Worm (Caenorhabditis elegans): ENCODE data around the gene atg-9.

DNA sequence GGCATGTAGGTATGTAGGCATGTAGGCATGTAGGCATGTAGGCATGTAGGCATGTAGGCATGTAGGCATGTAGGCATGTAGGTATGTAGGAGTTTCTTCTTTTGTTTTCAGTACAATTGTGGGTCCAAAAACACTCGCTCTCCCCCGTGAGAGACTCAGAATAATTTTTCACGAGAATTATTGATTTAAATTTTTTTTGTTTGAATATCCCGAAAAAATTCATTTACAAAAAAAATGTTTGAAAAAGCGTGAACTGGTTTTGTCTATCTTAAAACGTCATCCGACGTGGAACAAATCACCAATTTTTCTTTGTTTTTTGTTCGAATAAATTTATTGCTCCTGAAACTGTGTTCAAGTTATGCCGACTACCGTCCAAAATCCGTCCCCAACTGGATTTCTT is 6.1 kb upstream of the atg-9 start, which contains the start of gene wago-10:
- TF ChIP-seq sea-1 (GFP tag; conservative IDR thresholded peaks at IDR 0.05) (no peak), ama-1 (optimal IDR thresholded peaks at IDR 0.05) (no peak), ceh-13 (GFP tag; optimal IDR thresholded peaks at IDR 0.05) (no peak)

Data from whole organism, early embryonic.